Worm (Caenorhabditis elegans): Measurements from ENCODE around the gene W10D9.3.

Gene W10D9.3

DNA sequence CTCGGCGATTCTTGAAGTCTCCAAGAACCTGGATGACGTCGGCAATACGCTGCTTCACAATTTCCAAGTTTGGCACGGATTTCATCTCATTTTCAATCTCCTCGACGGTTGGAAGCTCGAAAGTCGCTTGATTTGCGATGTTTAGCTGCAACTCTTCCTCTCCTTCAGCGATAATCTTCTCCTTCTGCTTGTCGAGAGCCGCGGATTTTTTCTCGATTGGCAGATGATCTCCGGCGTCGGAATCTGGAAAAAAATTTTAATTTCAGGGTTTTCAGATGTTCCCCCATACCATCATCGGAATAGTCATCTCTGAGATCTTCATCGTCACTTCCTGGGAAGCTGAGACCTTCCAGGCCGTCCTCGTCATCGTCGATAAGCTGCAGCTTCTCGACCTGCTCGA is 14.6 kb upstream of the W10D9.3 start:
- TF ChIP-seq ceh-30 (tag; optimal IDR thresholded peaks at IDR 0.05) (no peak), ceh-6 (GFP tag; optimal IDR thresholded peaks at IDR 0.05) (no peak), fkh-10 (GFP tag; optimal IDR thresholded peaks at IDR 0.05) (no peak), hlh-15 (tag; optimal IDR thresholded peaks at IDR 0.05) (no peak), eyg-1 (tag; optimal IDR thresholded peaks at IDR 0.05) (no peak), ztf-16 (tag; optimal IDR thresholded peaks at IDR 0.05) (no peak), K09A11.1 (tag; optimal IDR thresholded peaks at IDR 0.05; ENCODE audit: insufficient read depth) (no peak), hlh-13 (GFP tag; optimal IDR thresholded peaks at IDR 0.05) (no peak), hlh-6 (tag; optimal IDR thresholded peaks at IDR 0.05) (no peak), nhr-11 (tag; optimal IDR thresholded peaks at IDR 0.05) (no peak), ceh-9 (tag; optimal IDR thresholded peaks at IDR 0.05) (no peak), unc-3 (GFP tag; conservative IDR thresholded peaks at IDR 0.05) (no peak), unc-3 (tag; optimal IDR thresholded peaks at IDR 0.05) (no peak), mec-3 (tag; optimal IDR thresholded peaks at IDR 0.05; ENCODE audit: borderline replicate concordance) (no peak)

DNA sequence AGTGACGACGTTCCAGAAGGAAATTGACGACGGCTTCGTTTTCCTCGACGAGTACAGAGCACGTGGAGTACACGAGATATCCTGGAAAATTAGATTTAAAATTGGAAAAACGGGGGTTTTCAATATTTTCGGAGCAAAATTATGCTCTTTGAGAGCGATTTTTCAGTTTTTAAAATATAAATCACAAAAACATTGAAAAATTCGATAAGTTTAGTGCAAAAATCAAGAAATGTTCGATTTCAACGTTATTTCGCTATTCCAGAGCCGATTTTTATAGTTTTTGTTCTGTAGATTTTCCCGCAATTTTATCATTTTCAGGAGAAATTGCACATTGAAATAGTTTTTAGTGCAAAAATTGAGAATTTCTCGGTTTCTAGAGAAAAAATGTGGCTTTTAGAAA is 12.5 kb upstream of the W10D9.3 start, which contains the start of gene W07E6.5:
TSS of gene W07E6.5 (plus strand) at position 301 of the 400 bp plus-strand sequence.
- TF ChIP-seq pag-3 (tag; optimal IDR thresholded peaks at IDR 0.05; ENCODE audit: borderline replicate concordance) (no peak), ceh-9 (tag; optimal IDR thresholded peaks at IDR 0.05) (no peak), zip-5 (tag; optimal IDR thresholded peaks at IDR 0.05) (no peak), pros-1 (tag; optimal IDR thresholded peaks at IDR 0.05) (no peak)

DNA sequence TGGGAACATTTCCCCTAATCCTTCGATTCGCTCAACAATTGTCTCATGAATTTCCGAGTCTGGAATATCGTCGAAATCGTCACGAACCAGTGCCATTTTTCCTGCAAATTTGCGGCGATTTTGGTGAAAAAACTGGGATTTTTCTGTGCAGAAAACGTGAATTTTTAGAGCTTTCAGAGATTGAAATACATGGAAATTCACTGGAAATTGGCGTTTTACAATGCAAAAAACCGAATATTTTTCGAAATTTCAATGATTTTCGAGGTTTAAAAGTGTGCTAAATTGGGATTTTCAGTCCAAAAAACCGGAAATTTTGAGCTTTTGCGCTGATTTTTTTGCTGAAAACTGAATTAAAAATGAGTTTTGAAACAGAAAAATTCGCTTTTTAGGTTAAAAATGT is 9.6 kb upstream of the W10D9.3 start, which contains the start of gene tomm-22:
TSS of gene tomm-22 (minus strand) at position 101 of the 400 bp plus-strand sequence.
- no peak for TF ChIP-seq lin-11 (tag; optimal IDR thresholded peaks at IDR 0.05)
- no peak for TF ChIP-seq tbx-7 (tag; optimal IDR thresholded peaks at IDR 0.05)
- TF ChIP-seq pax-1 (tag; optimal IDR thresholded peaks at IDR 0.05) = no peak
- TF ChIP-seq nfya-1 (tag; optimal IDR thresholded peaks at IDR 0.05) = no peak
- no peak for TF ChIP-seq ceh-9 (tag; optimal IDR thresholded peaks at IDR 0.05)
- no peak for TF ChIP-seq F13H6.1 (tag; optimal IDR thresholded peaks at IDR 0.05)
- TF ChIP-seq ceh-14 (tag; optimal IDR thresholded peaks at IDR 0.05) = no peak
- TF ChIP-seq syd-9 (tag; optimal IDR thresholded peaks at IDR 0.05) = no peak
- no peak for TF ChIP-seq rnt-1 (tag; optimal IDR thresholded peaks at IDR 0.05)
- TF ChIP-seq nhr-232 (tag; optimal IDR thresholded peaks at IDR 0.05) = no peak
- TF ChIP-seq ceh-22 (tag; optimal IDR thresholded peaks at IDR 0.05) = no peak
- TF ChIP-seq ref-2 (tag; optimal IDR thresholded peaks at IDR 0.05) = no peak
- TF ChIP-seq che-1 (tag; optimal IDR thresholded peaks at IDR 0.05) = no peak
- no peak for TF ChIP-seq ztf-16 (tag; optimal IDR thresholded peaks at IDR 0.05)

DNA sequence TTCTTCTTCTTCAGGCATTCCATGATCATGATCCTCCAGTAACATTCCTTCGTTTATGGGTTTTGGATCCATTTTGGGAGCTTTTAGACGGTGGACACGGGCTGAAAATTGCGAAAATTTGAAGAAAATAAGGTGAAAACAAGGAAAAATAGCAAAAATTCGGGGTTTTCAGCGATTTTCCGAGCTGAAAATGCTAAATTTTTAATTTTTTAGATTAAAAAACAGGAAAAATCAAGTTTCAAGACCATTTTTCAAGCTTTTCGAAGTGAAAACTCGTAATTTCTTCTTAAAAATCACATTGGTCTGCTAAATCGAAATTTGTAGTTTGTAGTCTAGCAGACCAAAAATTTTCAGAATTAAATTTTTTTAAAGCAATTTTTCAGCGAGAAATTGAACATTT is 6.5 kb upstream of the W10D9.3 start, which contains the start of gene nfyb-1:
TSS of gene nfyb-1 (minus strand) at position 101 of the 400 bp plus-strand sequence.
- TF ChIP-seq nfya-1 (tag; optimal IDR thresholded peaks at IDR 0.05) (no peak), elt-4 (tag; optimal IDR thresholded peaks at IDR 0.05) (no peak), T23F11.4 (GFP tag; optimal IDR thresholded peaks at IDR 0.05) (no peak), unc-55 (GFP tag; optimal IDR thresholded peaks at IDR 0.05) (no peak), unc-86 (tag; optimal IDR thresholded peaks at IDR 0.05) (no peak), unc-3 (GFP tag; conservative IDR thresholded peaks at IDR 0.05) (no peak), unc-3 (tag; optimal IDR thresholded peaks at IDR 0.05) (no peak), K09A11.1 (tag; optimal IDR thresholded peaks at IDR 0.05; ENCODE audit: insufficient read depth) (no peak), tbx-7 (tag; optimal IDR thresholded peaks at IDR 0.05) (no peak), ceh-18 (tag; optimal IDR thresholded peaks at IDR 0.05) (no peak), Y22D7AL.16 (tag; optimal IDR thresholded peaks at IDR 0.05) (no peak), sox-4 (tag; optimal IDR thresholded peaks at IDR 0.05) (no peak), dve-1 (tag; optimal IDR thresholded peaks at IDR 0.05) (no peak), hlh-13 (GFP tag; optimal IDR thresholded peaks at IDR 0.05) (no peak), ceh-31 (tag; optimal IDR thresholded peaks at IDR 0.05) (no peak), ceh-9 (tag; optimal IDR thresholded peaks at IDR 0.05) (no peak), hlh-6 (tag; optimal IDR thresholded peaks at IDR 0.05) (no peak), ceh-48 (tag; optimal IDR thresholded peaks at IDR 0.05) (no peak), madf-2 (tag; optimal IDR thresholded peaks at IDR 0.05) (no peak), zip-5 (tag; optimal IDR thresholded peaks at IDR 0.05) (no peak)
